Fruit fly (Drosophila melanogaster) whole organism, prepupa: ENCODE results near the gene Rrp45.
A peak's percentile ranks its signal among the peaks of the same experiment; 100 is the strongest.

Experiments
- Blimp-1 ChIP-seq: fragments of 200-800 bp; sonication (Bioruptor generic); optimal IDR thresholded peaks from 3 replicates; lab custom pipeline; 2017; ENCODE audit warnings: missing biosample characterization, missing genetic modification characterization, mild to moderate bottlenecking, moderate library complexity, missing genetic modification reagents
- CG10631 ChIP-seq: fragments of 200-800 bp; sonication (Bioruptor generic); optimal IDR thresholded peaks from 2 replicates; lab custom pipeline; 2016; ENCODE audit warnings: missing biosample characterization, missing genetic modification characterization
- CG10669 ChIP-seq: fragments of 200-800 bp; sonication (Bioruptor generic); optimal IDR thresholded peaks from 3 replicates; lab custom pipeline; 2018; ENCODE audit warnings: missing biosample characterization, mild to moderate bottlenecking, missing genetic modification characterization, moderate library complexity
- CG11762 ChIP-seq: fragments of 200-800 bp; sonication (Bioruptor generic); optimal IDR thresholded peaks from 3 replicates; lab custom pipeline; 2016; ENCODE audit warnings: missing biosample characterization, missing genetic modification characterization; ENCODE audit not compliant: insufficient read depth
- CG34406 ChIP-seq: fragments of 200-800 bp; sonication (Bioruptor generic); optimal IDR thresholded peaks from 3 replicates; lab custom pipeline; 2016; ENCODE audit warnings: missing biosample characterization, missing genetic modification characterization
- CG3919 ChIP-seq: fragments of 200-800 bp; sonication (Bioruptor generic); optimal IDR thresholded peaks from 3 replicates; lab custom pipeline; 2016; ENCODE audit warnings: missing biosample characterization, missing genetic modification characterization
- CG4318 ChIP-seq: fragments of 200-800 bp; sonication (Bioruptor generic); optimal IDR thresholded peaks from 3 replicates; lab custom pipeline; 2017; ENCODE audit warnings: missing biosample characterization, mild to moderate bottlenecking, missing genetic modification characterization
- CG6163 ChIP-seq: fragments of 200-800 bp; sonication (Bioruptor generic); IDR thresholded peaks from 3 replicates; pipeline ENCODE4 v1.3.6; 2022; ENCODE audit warnings: missing biosample characterization, missing genetic modification characterization
- CG6276 ChIP-seq: fragments of 200-800 bp; sonication (Bioruptor generic); optimal IDR thresholded peaks from 2 replicates; lab custom pipeline; 2017; ENCODE audit warnings: missing biosample characterization, mild to moderate bottlenecking, missing genetic modification characterization
- CG6792 ChIP-seq: fragments of 200-800 bp; sonication (Bioruptor generic); optimal IDR thresholded peaks from 3 replicates; lab custom pipeline; 2016; ENCODE audit warnings: missing biosample characterization, missing genetic modification characterization
- CG6808 ChIP-seq: fragments of 200-800 bp; sonication (Bioruptor generic); optimal IDR thresholded peaks from 3 replicates; lab custom pipeline; 2017; ENCODE audit warnings: missing biosample characterization, missing genetic modification characterization, mild to moderate bottlenecking, moderate library complexity, missing genetic modification reagents
- CG8319 ChIP-seq: fragments of 200-800 bp; sonication (Bioruptor generic); optimal IDR thresholded peaks from 3 replicates; lab custom pipeline; 2016; ENCODE audit warnings: missing biosample characterization, missing genetic modification characterization
- CG8632 ChIP-seq: fragments of 200-800 bp; sonication (Bioruptor generic); optimal IDR thresholded peaks from 3 replicates; lab custom pipeline; 2016; ENCODE audit warnings: missing biosample characterization, missing genetic modification characterization
- CG9139 ChIP-seq: fragments of 200-800 bp; sonication (Bioruptor generic); optimal IDR thresholded peaks from 3 replicates; lab custom pipeline; 2017; ENCODE audit warnings: missing biosample characterization, mild to moderate bottlenecking, missing genetic modification characterization
- Eip75B ChIP-seq: fragments of 200-800 bp; sonication (Bioruptor generic); optimal IDR thresholded peaks from 3 replicates; lab custom pipeline; 2016; ENCODE audit warnings: missing biosample characterization, missing genetic modification characterization
- Eip78C ChIP-seq: fragments of 200-800 bp; sonication (Bioruptor generic); peaks from one replicate; lab custom pipeline; 2016; ENCODE audit warnings: missing biosample characterization, missing genetic modification characterization
- Eip93F ChIP-seq: fragments of 200-800 bp; sonication (Bioruptor generic); optimal IDR thresholded peaks from 2 replicates; lab custom pipeline; 2016; ENCODE audit warnings: missing biosample characterization, mild to moderate bottlenecking, missing genetic modification characterization
- Ets96B ChIP-seq: fragments of 200-800 bp; optimal IDR thresholded peaks from 2 replicates; lab custom pipeline; 2019; ENCODE audit warnings: missing biosample characterization, mild to moderate bottlenecking, missing genetic modification characterization, moderate library complexity
- Hr38 ChIP-seq: sonication (Bioruptor generic); optimal IDR thresholded peaks from 2 replicates; lab custom pipeline; 2016; ENCODE audit warnings: missing biosample characterization, missing genetic modification characterization
- Hr39 ChIP-seq: fragments of 200-800 bp; sonication (Bioruptor generic); optimal IDR thresholded peaks from 2 replicates; lab custom pipeline; 2016; ENCODE audit warnings: missing biosample characterization, missing genetic modification characterization
- Hr4 ChIP-seq: fragments of 200-800 bp; sonication (Bioruptor generic); optimal IDR thresholded peaks from 3 replicates; lab custom pipeline; 2016; ENCODE audit warnings: missing biosample characterization, missing genetic modification characterization
- Lpt ChIP-seq: fragments of 200-800 bp; sonication (Bioruptor generic); optimal IDR thresholded peaks from 3 replicates; lab custom pipeline; 2016; ENCODE audit warnings: missing biosample characterization, missing genetic modification characterization
- Met ChIP-seq: fragments of 200-800 bp; sonication (Bioruptor generic); optimal IDR thresholded peaks from 3 replicates; lab custom pipeline; 2016; ENCODE audit warnings: missing biosample characterization, missing genetic modification characterization
- OdsH ChIP-seq: fragments of 200-800 bp; sonication (Bioruptor generic); optimal IDR thresholded peaks from 3 replicates; lab custom pipeline; 2016; ENCODE audit warnings: missing biosample characterization, missing genetic modification characterization
- Smox ChIP-seq: fragments of 200-800 bp; sonication (Bioruptor generic); optimal IDR thresholded peaks from 3 replicates; lab custom pipeline; 2016; ENCODE audit warnings: missing biosample characterization, missing genetic modification characterization
- Sox102F ChIP-seq: fragments of 200-800 bp; sonication (Bioruptor generic); optimal IDR thresholded peaks from 2 replicates; lab custom pipeline; 2016; ENCODE audit warnings: missing biosample characterization, mild to moderate bottlenecking, missing genetic modification characterization
- Sox14 ChIP-seq: fragments of 200-800 bp; sonication (Bioruptor generic); optimal IDR thresholded peaks from 3 replicates; lab custom pipeline; 2016; ENCODE audit warnings: missing biosample characterization, missing genetic modification characterization
- Sox15 ChIP-seq: fragments of 200-800 bp; sonication (Bioruptor generic); optimal IDR thresholded peaks from 3 replicates; lab custom pipeline; 2016; ENCODE audit warnings: missing biosample characterization, missing genetic modification characterization
- cyc ChIP-seq: fragments of 200-800 bp; sonication (Bioruptor generic); optimal IDR thresholded peaks from 3 replicates; lab custom pipeline; 2016; ENCODE audit warnings: missing biosample characterization, missing genetic modification characterization
- dac ChIP-seq: fragments of 200-800 bp; sonication (Bioruptor generic); optimal IDR thresholded peaks from 2 replicates; lab custom pipeline; 2017; ENCODE audit warnings: missing biosample characterization, mild to moderate bottlenecking, missing genetic modification characterization
- eg ChIP-seq: fragments of 200-800 bp; sonication (Bioruptor generic); IDR thresholded peaks from 3 replicates; pipeline ENCODE4 v1.3.6; 2022; ENCODE audit warnings: missing biosample characterization, missing genetic modification characterization
- esn ChIP-seq: fragments of 200-800 bp; sonication (Bioruptor generic); optimal IDR thresholded peaks from 2 replicates; lab custom pipeline; 2016; ENCODE audit warnings: missing biosample characterization, mild to moderate bottlenecking, missing genetic modification characterization, moderate library complexity
- fd59A ChIP-seq: fragments of 200-800 bp; sonication (Bioruptor generic); optimal IDR thresholded peaks from 2 replicates; lab custom pipeline; 2017; ENCODE audit warnings: missing biosample characterization, mild to moderate bottlenecking, missing genetic modification characterization, missing genetic modification reagents
- fkh ChIP-seq: fragments of 200-800 bp; sonication (Bioruptor generic); optimal IDR thresholded peaks from 3 replicates; lab custom pipeline; 2017; ENCODE audit warnings: missing biosample characterization, mild to moderate bottlenecking, missing genetic modification characterization, moderate library complexity
- net ChIP-seq: fragments of 200-800 bp; sonication (Bioruptor generic); optimal IDR thresholded peaks from 3 replicates; lab custom pipeline; 2016; ENCODE audit warnings: missing biosample characterization, missing genetic modification characterization
- pdm3 ChIP-seq: fragments of 200-800 bp; sonication (Bioruptor generic); optimal IDR thresholded peaks from 3 replicates; lab custom pipeline; 2016; ENCODE audit warnings: missing biosample characterization, missing genetic modification characterization
- salr ChIP-seq, 2 experiments: fragments of 200-800 bp; sonication (Bioruptor generic); optimal IDR thresholded peaks; 3 replicates each; lab custom pipeline; 2016 to 2018; ENCODE audit warnings: missing biosample characterization in 2 of 2, missing genetic modification characterization in 2 of 2, mild to moderate bottlenecking in 1 of 2
- spab ChIP-seq: fragments of 200-800 bp; sonication (Bioruptor generic); optimal IDR thresholded peaks from 2 replicates; lab custom pipeline; 2017; ENCODE audit warnings: missing biosample characterization, mild to moderate bottlenecking, missing genetic modification characterization, missing genetic modification reagents
- ss ChIP-seq, 2 experiments: fragments of 200-800 bp; sonication (Bioruptor generic); optimal IDR thresholded peaks; 2 replicates in 1 of 2; 3 replicates in 1 of 2; lab custom pipeline; 2017 to 2018; ENCODE audit warnings: mild to moderate bottlenecking in 2 of 2, missing biosample characterization in 2 of 2, missing genetic modification characterization in 2 of 2, moderate library complexity in 1 of 2
- svp ChIP-seq: fragments of 200-800 bp; sonication (Bioruptor generic); peaks from one replicate; lab custom pipeline; 2016; ENCODE audit warnings: missing biosample characterization, missing genetic modification characterization
- topi ChIP-seq: fragments of 200-800 bp; sonication (Bioruptor generic); optimal IDR thresholded peaks from 3 replicates; lab custom pipeline; 2016; ENCODE audit warnings: missing biosample characterization, missing genetic modification characterization
- vri ChIP-seq: fragments of 200-800 bp; sonication (Bioruptor generic); optimal IDR thresholded peaks from 3 replicates; lab custom pipeline; 2016; ENCODE audit warnings: missing biosample characterization, mild to moderate bottlenecking, missing genetic modification characterization

Rrp45 gene

DNA sequence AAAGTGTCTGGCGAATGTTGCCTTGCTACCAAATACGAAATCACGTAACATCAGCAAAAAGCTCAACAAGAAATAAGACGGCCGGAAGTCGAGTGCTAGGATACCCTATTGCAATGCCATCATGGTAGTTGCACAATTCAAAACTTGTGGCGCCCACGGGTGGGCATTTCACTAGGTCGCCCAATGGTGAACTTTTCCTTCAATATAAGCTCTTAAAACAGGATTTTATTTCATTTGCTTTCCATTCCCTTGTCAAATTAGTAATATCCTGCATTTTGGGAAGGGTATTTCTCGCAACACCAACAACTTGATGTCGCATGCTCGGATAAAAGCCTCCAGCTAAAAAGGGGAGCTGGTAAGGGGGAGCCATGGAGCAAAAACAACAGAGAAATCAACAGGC, 29.5 kb downstream of the Rrp45 start (continued):
- TF ChIP-seq net (GFP tag; lab: Kevin White, UChicago): peak; percentile 40
- no peak for TF ChIP-seq Blimp-1 (GFP tag; lab: Kevin White, UChicago)
- peak; percentile 73 for TF ChIP-seq Sox14 (GFP tag; lab: Kevin White, UChicago)
- TF ChIP-seq Ets96B (tag; lab: Kevin White, UChicago): peak; percentile 67
- TF ChIP-seq Lpt (GFP tag; lab: Kevin White, UChicago): peak; percentile 47
- peak; percentile 84 for TF ChIP-seq Hr39 (GFP tag; lab: Kevin White, UChicago)
- peak; percentile 60 for TF ChIP-seq CG10669
- TF ChIP-seq fkh (GFP tag; lab: Kevin White, UChicago): no peak
- TF ChIP-seq CG9139 (GFP tag; lab: Kevin White, UChicago): no peak
- peak; percentile 78 for TF ChIP-seq Sox102F (GFP tag; lab: Kevin White, UChicago)
- peak; percentile 42 for TF ChIP-seq CG8319 (GFP tag; lab: Kevin White, UChicago)
- TF ChIP-seq dac (GFP tag; lab: Kevin White, UChicago): peak; percentile 20
- TF ChIP-seq spab: peak; percentile 36
- peak; percentile 81 for TF ChIP-seq topi (GFP tag; lab: Kevin White, UChicago)
- TF ChIP-seq Eip93F: no peak
- peak in 1 of 2 experiments; percentile 43 for TF ChIP-seq salr (GFP tag; optimal IDR thresholded peaks at IDR 0.05; lab: Kevin White, UChicago)
- no peak for TF ChIP-seq Hr38 (GFP tag; lab: Kevin White, UChicago)
- TF ChIP-seq CG6276 (GFP tag; lab: Kevin White, UChicago): peak; percentile 34
- peak; percentile 58 for TF ChIP-seq Sox15 (GFP tag; lab: Kevin White, UChicago)

DNA sequence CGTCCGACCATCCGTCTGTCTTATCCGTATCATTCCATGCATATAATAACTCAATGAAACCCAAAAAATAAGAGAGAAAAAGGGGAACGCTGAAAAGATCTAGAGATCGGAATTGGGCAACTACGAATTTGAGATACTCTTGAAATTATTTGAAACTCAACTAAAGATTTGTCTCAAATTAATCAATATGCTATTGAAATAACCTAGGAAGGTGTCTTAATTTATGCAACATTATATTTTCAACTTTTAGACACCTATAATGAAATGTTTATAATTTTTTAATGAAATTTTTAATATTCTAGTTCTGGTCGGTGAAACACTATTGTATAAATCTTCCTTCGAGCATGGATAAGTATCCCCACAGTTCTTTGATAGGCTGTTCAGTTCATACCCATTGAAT, 30.5 kb downstream of the Rrp45 start:
- TF ChIP-seq fkh (GFP tag; lab: Kevin White, UChicago) (no peak), Eip75B (no peak), pdm3 (GFP tag; lab: Kevin White, UChicago) (no peak), CG8319 (GFP tag; lab: Kevin White, UChicago) (no peak), Eip93F (no peak), svp (GFP tag; lab: Kevin White, UChicago) (peak; percentile 72), vri (GFP tag; lab: Kevin White, UChicago) (no peak), fd59A (GFP tag; lab: Kevin White, UChicago) (no peak), CG6792 (no peak), eg (GFP tag; lab: Robert Waterston, UW) (no peak), CG10631 (peak; percentile 3), ss (GFP tag; optimal IDR thresholded peaks at IDR 0.05; lab: Kevin White, UChicago) (no peak), esn (GFP tag; lab: Kevin White, UChicago) (no peak), CG4318 (no peak), cyc (GFP tag; lab: Kevin White, UChicago) (peak; percentile 1), Met (peak; percentile 7), CG6163 (GFP tag; lab: Robert Waterston, UW) (no peak), salr (GFP tag; optimal IDR thresholded peaks at IDR 0.05; lab: Kevin White, UChicago) (no peak), CG34406 (no peak), CG6808 (GFP tag; lab: Kevin White, UChicago) (no peak), Ets96B (tag; lab: Kevin White, UChicago) (no peak), Lpt (GFP tag; lab: Kevin White, UChicago) (no peak), OdsH (no peak), Smox (GFP tag; lab: Kevin White, UChicago) (no peak), CG3919 (GFP tag; lab: Kevin White, UChicago) (peak; percentile 2), dac (GFP tag; lab: Kevin White, UChicago) (no peak), CG11762 (GFP tag; lab: Kevin White, UChicago) (no peak), Eip78C (peak; percentile 63), Hr4 (GFP tag; lab: Kevin White, UChicago) (no peak), CG8632 (GFP tag; lab: Kevin White, UChicago) (no peak)
